Fruit fly (Drosophila melanogaster) whole organism, wandering third instar larva: Measurements from ENCODE around the gene CG42718.

Source experiments
- Abd-B ChIP-seq: fragments of >200 bp; optimal IDR thresholded peaks from 2 replicates; lab custom pipeline; 2017; ENCODE audit warnings: missing biosample characterization, missing genetic modification characterization
- CG9705 ChIP-seq: fragments of 200-800 bp; sonication (Bioruptor generic); optimal IDR thresholded peaks from 2 replicates; lab custom pipeline; 2018; ENCODE audit warnings: missing biosample characterization, mild to moderate bottlenecking, missing genetic modification characterization
- CrebA ChIP-seq: fragments of 200-800 bp; sonication (Bioruptor generic); optimal IDR thresholded peaks from 2 replicates; lab custom pipeline; 2016; ENCODE audit warnings: missing biosample characterization, mild to moderate bottlenecking, missing genetic modification characterization, borderline replicate concordance
- Dfd ChIP-seq: fragments of >200 bp; optimal IDR thresholded peaks from 2 replicates; lab custom pipeline; 2017; ENCODE audit warnings: missing biosample characterization, missing genetic modification characterization
- Dif ChIP-seq: fragments of 200-275, 200-300 bp; sonication (Bioruptor generic); optimal IDR thresholded peaks from 2 replicates; lab custom pipeline; 2018; ENCODE audit warnings: missing biosample characterization, missing genetic modification characterization; ENCODE audit not compliant: partially characterized antibody
- GATAd ChIP-seq: sonication (Bioruptor generic); optimal IDR thresholded peaks from 2 replicates; lab custom pipeline; 2016; ENCODE audit warnings: missing biosample characterization, missing genetic modification characterization
- HLH106 ChIP-seq: fragments of 200-800 bp; optimal IDR thresholded peaks from 3 replicates; lab custom pipeline; 2019; ENCODE audit warnings: missing biosample characterization, mild to moderate bottlenecking, missing genetic modification characterization, moderate library complexity
- Hnf4 ChIP-seq: fragments of 200-800 bp; sonication (Bioruptor generic); optimal IDR thresholded peaks from 2 replicates; lab custom pipeline; 2016; ENCODE audit warnings: missing biosample characterization, mild to moderate bottlenecking, missing genetic modification characterization
- Hr78 ChIP-seq: fragments of >200 bp; optimal IDR thresholded peaks from 2 replicates; lab custom pipeline; 2017; ENCODE audit warnings: missing biosample characterization, missing genetic modification characterization
- Hr83 ChIP-seq: fragments of 200-300 bp; sonication (Bioruptor generic); optimal IDR thresholded peaks from 2 replicates; lab custom pipeline; 2016; ENCODE audit warnings: missing biosample characterization, mild to moderate bottlenecking, missing genetic modification characterization, moderate library complexity; ENCODE audit not compliant: poor library complexity, severe bottlenecking
- Jra ChIP-seq: sonication (Bioruptor generic); optimal IDR thresholded peaks from 2 replicates; lab custom pipeline; 2016; ENCODE audit warnings: missing biosample characterization, missing genetic modification characterization
- Mio ChIP-seq: sonication (Bioruptor generic); optimal IDR thresholded peaks from 2 replicates; lab custom pipeline; 2016; ENCODE audit warnings: missing biosample characterization, missing genetic modification characterization
- Myc ChIP-seq: fragments of >200 bp; optimal IDR thresholded peaks from 2 replicates; lab custom pipeline; 2017
- N ChIP-seq: fragments of >200 bp; optimal IDR thresholded peaks from 2 replicates; lab custom pipeline; 2018; ENCODE audit warnings: missing biosample characterization, missing external identifiers, missing genetic modification characterization
- OdsH ChIP-seq: fragments of 200-800 bp; sonication (Bioruptor generic); optimal IDR thresholded peaks from 2 replicates; lab custom pipeline; 2016; ENCODE audit warnings: missing biosample characterization, mild to moderate bottlenecking, missing genetic modification characterization
- Rel ChIP-seq, 2 experiments: fragments of 200-800 bp; sonication (Bioruptor generic) in 1 of 2; optimal IDR thresholded peaks; 2 replicates in 1 of 2; 3 replicates in 1 of 2; lab custom pipeline; 2016 to 2019; ENCODE audit warnings: mild to moderate bottlenecking in 2 of 2, missing biosample characterization in 2 of 2, missing genetic modification characterization in 2 of 2, moderate library complexity in 1 of 2
- Sp1 ChIP-seq: fragments of 200-800 bp; sonication (Bioruptor generic); optimal IDR thresholded peaks from 3 replicates; lab custom pipeline; 2019; ENCODE audit warnings: missing biosample characterization, mild to moderate bottlenecking, missing genetic modification characterization, moderate library complexity
- br ChIP-seq: fragments of 200-800 bp; sonication (Bioruptor generic); optimal IDR thresholded peaks from 2 replicates; lab custom pipeline; 2016; ENCODE audit warnings: missing biosample characterization, missing genetic modification characterization
- brk ChIP-seq: fragments of 200-800 bp; sonication (Bioruptor generic); optimal IDR thresholded peaks from 2 replicates; lab custom pipeline; 2016; ENCODE audit warnings: missing biosample characterization, mild to moderate bottlenecking, missing genetic modification characterization
- dl ChIP-seq, 2 experiments: fragments of 175-275, 200-275 bp in 1 of 2; fragments of 200-275 bp in 1 of 2; sonication (Bioruptor generic); optimal IDR thresholded peaks; lab custom pipeline; 2018; ENCODE audit warnings: mild to moderate bottlenecking in 2 of 2, missing biosample characterization in 2 of 2, missing genetic modification characterization in 2 of 2, moderate library complexity in 2 of 2; ENCODE audit not compliant: partially characterized antibody in 2 of 2, insufficient read depth in 1 of 2
- dmrt93B ChIP-seq: fragments of 200-800 bp; sonication (Bioruptor generic); optimal IDR thresholded peaks from 2 replicates; lab custom pipeline; 2018; ENCODE audit warnings: missing biosample characterization, mild to moderate bottlenecking, missing genetic modification characterization
- dsf ChIP-seq: sonication (Bioruptor generic); optimal IDR thresholded peaks from 2 replicates; lab custom pipeline; 2016; ENCODE audit warnings: missing biosample characterization, missing genetic modification characterization, borderline replicate concordance
- ey ChIP-seq: fragments of 200-800 bp; sonication (Bioruptor generic); optimal IDR thresholded peaks from 2 replicates; lab custom pipeline; 2016; ENCODE audit warnings: missing biosample characterization, missing genetic modification characterization
- foxo ChIP-seq, 2 experiments: fragments of 200-800 bp; sonication (Bioruptor generic); optimal IDR thresholded peaks; 2 replicates in 1 of 2; 3 replicates in 1 of 2; lab custom pipeline; 2016 to 2017; ENCODE audit warnings: missing biosample characterization in 2 of 2, missing genetic modification characterization in 2 of 2
- fru ChIP-seq: fragments of 200-800 bp; sonication (Bioruptor generic); optimal IDR thresholded peaks from 3 replicates; lab custom pipeline; 2016; ENCODE audit warnings: missing biosample characterization, mild to moderate bottlenecking, missing genetic modification characterization
- h ChIP-seq: fragments of 200-800 bp; sonication (Bioruptor generic); optimal IDR thresholded peaks from 3 replicates; lab custom pipeline; 2016; ENCODE audit warnings: missing biosample characterization, mild to moderate bottlenecking, missing genetic modification characterization
- jim ChIP-seq: fragments of 175-275, 200-325 bp; sonication (Bioruptor generic); optimal IDR thresholded peaks from 2 replicates; lab custom pipeline; 2016; ENCODE audit warnings: missing biosample characterization, mild to moderate bottlenecking, missing genetic modification characterization
- lola ChIP-seq: fragments of >200 bp; optimal IDR thresholded peaks from 2 replicates; lab custom pipeline; 2017; ENCODE audit warnings: missing biosample characterization, missing genetic modification characterization
- pan ChIP-seq: fragments of >200 bp; optimal IDR thresholded peaks from 2 replicates; lab custom pipeline; 2017
- psq ChIP-seq: fragments of 200-800 bp; sonication (Bioruptor generic); optimal IDR thresholded peaks from 3 replicates; lab custom pipeline; 2017; ENCODE audit warnings: missing biosample characterization, mild to moderate bottlenecking, missing genetic modification characterization, moderate library complexity
- rgr ChIP-seq: fragments of 200-800 bp; sonication (Bioruptor generic); optimal IDR thresholded peaks from 3 replicates; lab custom pipeline; 2016; ENCODE audit warnings: missing biosample characterization, mild to moderate bottlenecking, missing genetic modification characterization
- sage ChIP-seq: fragments of 200-800 bp; sonication (Bioruptor generic); optimal IDR thresholded peaks from 2 replicates; lab custom pipeline; 2016; ENCODE audit warnings: missing biosample characterization, mild to moderate bottlenecking, missing genetic modification characterization
- tai ChIP-seq: sonication (Bioruptor generic); optimal IDR thresholded peaks from 2 replicates; lab custom pipeline; 2016; ENCODE audit warnings: missing biosample characterization, missing genetic modification characterization
- usp ChIP-seq: fragments of >200 bp; optimal IDR thresholded peaks from 2 replicates; lab custom pipeline; 2017; ENCODE audit warnings: missing biosample characterization, missing genetic modification characterization
- woc ChIP-seq: sonication (Bioruptor generic); optimal IDR thresholded peaks from 2 replicates; lab custom pipeline; 2016; ENCODE audit warnings: missing biosample characterization, mild to moderate bottlenecking, missing genetic modification characterization

Gene CG42718

DNA sequence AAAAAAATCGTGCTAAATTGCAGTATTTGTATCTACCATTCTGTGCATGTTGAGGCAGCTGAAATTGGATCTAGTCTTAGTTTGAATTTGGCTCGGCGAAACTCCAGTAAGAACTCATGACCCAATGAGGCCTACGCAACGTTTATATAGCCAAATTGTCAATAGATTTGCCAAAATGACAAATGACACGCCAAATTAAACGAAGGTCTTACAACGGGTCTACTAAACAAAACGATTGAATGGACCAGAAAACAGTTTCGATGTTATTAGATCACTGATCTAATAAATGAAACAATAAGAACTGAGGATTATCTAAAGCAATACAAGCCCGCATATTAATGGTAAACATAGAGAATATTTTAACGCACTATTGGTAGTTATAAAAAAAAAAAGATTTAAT, at the start of gene CG42718:
CG42718 (minus strand) TSS at position 101 of the 400 bp plus-strand sequence.
- no peak for TF ChIP-seq Hr83 (GFP tag; lab: Kevin White, UChicago)
- TF ChIP-seq Sp1 (GFP tag; lab: Kevin White, UChicago) = no peak
- TF ChIP-seq psq = no peak
- TF ChIP-seq br = no peak
- TF ChIP-seq woc = no peak

dm6 chr3L:16369526-16369925, 48.5 kb upstream of the CG42718 start, which contains the start of gene CG18814:
Gene CG18814, plus strand, starts transcription at chr3L:16369826.
- TF ChIP-seq usp (GFP tag; lab: Kevin White, UChicago) (no peak), Dif (GFP tag; lab: Kevin White, UChicago) (no peak), Mio (GFP tag; lab: Kevin White, UChicago) (no peak)

dm6 chr3L:16368199-16368598, 47.1 kb upstream of the CG42718 start, which contains the start of gene CG4842:
Gene CG4842, plus strand, starts transcription at chr3L:16368389.
- TF ChIP-seq Dfd (GFP tag; lab: Kevin White, UChicago) = no peak
- no peak for TF ChIP-seq fru (GFP tag; lab: Kevin White, UChicago)
- no peak for TF ChIP-seq ey (GFP tag; lab: Kevin White, UChicago)
- no peak for TF ChIP-seq dsf (GFP tag; lab: Kevin White, UChicago)
- TF ChIP-seq Dif (GFP tag; lab: Kevin White, UChicago) = no peak
- TF ChIP-seq OdsH (GFP tag; lab: Kevin White, UChicago) = no peak
- no peak for TF ChIP-seq h
- no peak for TF ChIP-seq foxo (GFP tag; optimal IDR thresholded peaks at IDR 0.05; lab: Kevin White, UChicago)
- no peak for TF ChIP-seq N (GFP tag; lab: Kevin White, UChicago)
- no peak for TF ChIP-seq tai
- TF ChIP-seq dmrt93B (GFP tag; lab: Kevin White, UChicago) = no peak
- no peak for TF ChIP-seq dl (GFP tag; optimal IDR thresholded peaks at IDR 0.05; lab: Kevin White, UChicago; ENCODE audit: insufficient read depth in 1 of 2, partially characterized antibody in 2 of 2)
- TF ChIP-seq Rel (GFP tag; optimal IDR thresholded peaks at IDR 0.05; lab: Kevin White, UChicago) = no peak
- TF ChIP-seq Rel (tag; optimal IDR thresholded peaks at IDR 0.05; lab: Kevin White, UChicago) = no peak
- no peak for TF ChIP-seq Hr83 (GFP tag; lab: Kevin White, UChicago)
- no peak for TF ChIP-seq CrebA (GFP tag; lab: Kevin White, UChicago)
- TF ChIP-seq psq = no peak
- TF ChIP-seq pan (lab: Kevin White, UChicago) = no peak
- TF ChIP-seq Hr78 (GFP tag; lab: Kevin White, UChicago) = no peak
- TF ChIP-seq usp (GFP tag; lab: Kevin White, UChicago) = no peak
- no peak for TF ChIP-seq brk

dm6 chr3L:16367240-16367639, 46.2 kb upstream of the CG42718 start, which contains the start of gene Cpr72Ec:
Gene Cpr72Ec, minus strand, starts transcription at chr3L:16367340.
- TF ChIP-seq dl (GFP tag; optimal IDR thresholded peaks at IDR 0.05; lab: Kevin White, UChicago; ENCODE audit: insufficient read depth in 1 of 2, partially characterized antibody in 2 of 2) = no peak
- no peak for TF ChIP-seq sage (GFP tag; lab: Kevin White, UChicago)
- no peak for TF ChIP-seq Abd-B (GFP tag; lab: Kevin White, UChicago)
- TF ChIP-seq OdsH (GFP tag; lab: Kevin White, UChicago) = no peak
- TF ChIP-seq GATAd (GFP tag; lab: Kevin White, UChicago) = no peak
- TF ChIP-seq Hr78 (GFP tag; lab: Kevin White, UChicago) = no peak
- TF ChIP-seq h = no peak
- TF ChIP-seq Sp1 (GFP tag; lab: Kevin White, UChicago) = no peak

dm6 chr3L:16364599-16364998, 43.5 kb upstream of the CG42718 start, which contains the start of gene Cpr72Eb:
Gene Cpr72Eb, plus strand, starts transcription at chr3L:16364899.
- TF ChIP-seq HLH106 (tag; lab: Kevin White, UChicago) (no peak), Sp1 (GFP tag; lab: Kevin White, UChicago) (no peak), Dfd (GFP tag; lab: Kevin White, UChicago) (no peak), Jra (no peak), Myc (lab: Kevin White, UChicago) (no peak), dsf (GFP tag; lab: Kevin White, UChicago) (no peak), usp (GFP tag; lab: Kevin White, UChicago) (no peak), jim (GFP tag; lab: Kevin White, UChicago) (no peak), CG9705 (GFP tag; lab: Kevin White, UChicago) (no peak), rgr (GFP tag; lab: Kevin White, UChicago) (no peak), dl (GFP tag; optimal IDR thresholded peaks at IDR 0.05; lab: Kevin White, UChicago; ENCODE audit: insufficient read depth in 1 of 2, partially characterized antibody in 2 of 2) (no peak), Hnf4 (GFP tag; lab: Kevin White, UChicago) (no peak), OdsH (GFP tag; lab: Kevin White, UChicago) (no peak), Dif (GFP tag; lab: Kevin White, UChicago) (no peak), tai (no peak), sage (GFP tag; lab: Kevin White, UChicago) (no peak), Hr78 (GFP tag; lab: Kevin White, UChicago) (no peak), Mio (GFP tag; lab: Kevin White, UChicago) (no peak), br (no peak), lola (GFP tag; lab: Kevin White, UChicago) (no peak)
